Fruit fly (Drosophila melanogaster) whole organism, wandering third instar larva: ENCODE results near the gene Pdcd4.
A peak's percentile ranks its signal among the peaks of the same experiment; 100 is the strongest.

Experiments
- Abd-B ChIP-seq: fragments of >200 bp; optimal IDR thresholded peaks from 2 replicates; lab custom pipeline; 2017; ENCODE audit warnings: missing biosample characterization, missing genetic modification characterization
- CG32264 ChIP-seq: fragments of 200-800 bp; sonication (Bioruptor generic); optimal IDR thresholded peaks from 2 replicates; lab custom pipeline; 2016; ENCODE audit warnings: missing biosample characterization, missing genetic modification characterization
- CG9705 ChIP-seq: fragments of 200-800 bp; sonication (Bioruptor generic); optimal IDR thresholded peaks from 2 replicates; lab custom pipeline; 2018; ENCODE audit warnings: missing biosample characterization, mild to moderate bottlenecking, missing genetic modification characterization
- CrebA ChIP-seq: fragments of 200-800 bp; sonication (Bioruptor generic); optimal IDR thresholded peaks from 2 replicates; lab custom pipeline; 2016; ENCODE audit warnings: missing biosample characterization, mild to moderate bottlenecking, missing genetic modification characterization, borderline replicate concordance
- Dfd ChIP-seq: fragments of >200 bp; optimal IDR thresholded peaks from 2 replicates; lab custom pipeline; 2017; ENCODE audit warnings: missing biosample characterization, missing genetic modification characterization
- Dif ChIP-seq: fragments of 200-275, 200-300 bp; sonication (Bioruptor generic); optimal IDR thresholded peaks from 2 replicates; lab custom pipeline; 2018; ENCODE audit warnings: missing biosample characterization, missing genetic modification characterization; ENCODE audit not compliant: partially characterized antibody
- GATAd ChIP-seq: sonication (Bioruptor generic); optimal IDR thresholded peaks from 2 replicates; lab custom pipeline; 2016; ENCODE audit warnings: missing biosample characterization, missing genetic modification characterization
- HLH106 ChIP-seq: fragments of 200-800 bp; optimal IDR thresholded peaks from 3 replicates; lab custom pipeline; 2019; ENCODE audit warnings: missing biosample characterization, mild to moderate bottlenecking, missing genetic modification characterization, moderate library complexity
- Hnf4 ChIP-seq: fragments of 200-800 bp; sonication (Bioruptor generic); optimal IDR thresholded peaks from 2 replicates; lab custom pipeline; 2016; ENCODE audit warnings: missing biosample characterization, mild to moderate bottlenecking, missing genetic modification characterization
- Hr83 ChIP-seq: fragments of 200-300 bp; sonication (Bioruptor generic); optimal IDR thresholded peaks from 2 replicates; lab custom pipeline; 2016; ENCODE audit warnings: missing biosample characterization, mild to moderate bottlenecking, missing genetic modification characterization, moderate library complexity; ENCODE audit not compliant: poor library complexity, severe bottlenecking
- Jra ChIP-seq: sonication (Bioruptor generic); optimal IDR thresholded peaks from 2 replicates; lab custom pipeline; 2016; ENCODE audit warnings: missing biosample characterization, missing genetic modification characterization
- Mio ChIP-seq: sonication (Bioruptor generic); optimal IDR thresholded peaks from 2 replicates; lab custom pipeline; 2016; ENCODE audit warnings: missing biosample characterization, missing genetic modification characterization
- Myc ChIP-seq: fragments of >200 bp; optimal IDR thresholded peaks from 2 replicates; lab custom pipeline; 2017
- N ChIP-seq: fragments of >200 bp; optimal IDR thresholded peaks from 2 replicates; lab custom pipeline; 2018; ENCODE audit warnings: missing biosample characterization, missing external identifiers, missing genetic modification characterization
- OdsH ChIP-seq: fragments of 200-800 bp; sonication (Bioruptor generic); optimal IDR thresholded peaks from 2 replicates; lab custom pipeline; 2016; ENCODE audit warnings: missing biosample characterization, mild to moderate bottlenecking, missing genetic modification characterization
- Rel ChIP-seq, 2 experiments: fragments of 200-800 bp; sonication (Bioruptor generic) in 1 of 2; optimal IDR thresholded peaks; 2 replicates in 1 of 2; 3 replicates in 1 of 2; lab custom pipeline; 2016 to 2019; ENCODE audit warnings: mild to moderate bottlenecking in 2 of 2, missing biosample characterization in 2 of 2, missing genetic modification characterization in 2 of 2, moderate library complexity in 1 of 2
- Sp1 ChIP-seq: fragments of 200-800 bp; sonication (Bioruptor generic); optimal IDR thresholded peaks from 3 replicates; lab custom pipeline; 2019; ENCODE audit warnings: missing biosample characterization, mild to moderate bottlenecking, missing genetic modification characterization, moderate library complexity
- br ChIP-seq: fragments of 200-800 bp; sonication (Bioruptor generic); optimal IDR thresholded peaks from 2 replicates; lab custom pipeline; 2016; ENCODE audit warnings: missing biosample characterization, missing genetic modification characterization
- brk ChIP-seq: fragments of 200-800 bp; sonication (Bioruptor generic); optimal IDR thresholded peaks from 2 replicates; lab custom pipeline; 2016; ENCODE audit warnings: missing biosample characterization, mild to moderate bottlenecking, missing genetic modification characterization
- dl ChIP-seq, 2 experiments: fragments of 175-275, 200-275 bp in 1 of 2; fragments of 200-275 bp in 1 of 2; sonication (Bioruptor generic); optimal IDR thresholded peaks; lab custom pipeline; 2018; ENCODE audit warnings: mild to moderate bottlenecking in 2 of 2, missing biosample characterization in 2 of 2, missing genetic modification characterization in 2 of 2, moderate library complexity in 2 of 2; ENCODE audit not compliant: partially characterized antibody in 2 of 2, insufficient read depth in 1 of 2
- dmrt93B ChIP-seq: fragments of 200-800 bp; sonication (Bioruptor generic); optimal IDR thresholded peaks from 2 replicates; lab custom pipeline; 2018; ENCODE audit warnings: missing biosample characterization, mild to moderate bottlenecking, missing genetic modification characterization
- dsf ChIP-seq: sonication (Bioruptor generic); optimal IDR thresholded peaks from 2 replicates; lab custom pipeline; 2016; ENCODE audit warnings: missing biosample characterization, missing genetic modification characterization, borderline replicate concordance
- ey ChIP-seq: fragments of 200-800 bp; sonication (Bioruptor generic); optimal IDR thresholded peaks from 2 replicates; lab custom pipeline; 2016; ENCODE audit warnings: missing biosample characterization, missing genetic modification characterization
- foxo ChIP-seq, 2 experiments: fragments of 200-800 bp; sonication (Bioruptor generic); optimal IDR thresholded peaks; 2 replicates in 1 of 2; 3 replicates in 1 of 2; lab custom pipeline; 2016 to 2017; ENCODE audit warnings: missing biosample characterization in 2 of 2, missing genetic modification characterization in 2 of 2
- fru ChIP-seq: fragments of 200-800 bp; sonication (Bioruptor generic); optimal IDR thresholded peaks from 3 replicates; lab custom pipeline; 2016; ENCODE audit warnings: missing biosample characterization, mild to moderate bottlenecking, missing genetic modification characterization
- h ChIP-seq: fragments of 200-800 bp; sonication (Bioruptor generic); optimal IDR thresholded peaks from 3 replicates; lab custom pipeline; 2016; ENCODE audit warnings: missing biosample characterization, mild to moderate bottlenecking, missing genetic modification characterization
- jim ChIP-seq: fragments of 175-275, 200-325 bp; sonication (Bioruptor generic); optimal IDR thresholded peaks from 2 replicates; lab custom pipeline; 2016; ENCODE audit warnings: missing biosample characterization, mild to moderate bottlenecking, missing genetic modification characterization
- pan ChIP-seq: fragments of >200 bp; optimal IDR thresholded peaks from 2 replicates; lab custom pipeline; 2017
- psq ChIP-seq: fragments of 200-800 bp; sonication (Bioruptor generic); optimal IDR thresholded peaks from 3 replicates; lab custom pipeline; 2017; ENCODE audit warnings: missing biosample characterization, mild to moderate bottlenecking, missing genetic modification characterization, moderate library complexity
- rgr ChIP-seq: fragments of 200-800 bp; sonication (Bioruptor generic); optimal IDR thresholded peaks from 3 replicates; lab custom pipeline; 2016; ENCODE audit warnings: missing biosample characterization, mild to moderate bottlenecking, missing genetic modification characterization
- sage ChIP-seq: fragments of 200-800 bp; sonication (Bioruptor generic); optimal IDR thresholded peaks from 2 replicates; lab custom pipeline; 2016; ENCODE audit warnings: missing biosample characterization, mild to moderate bottlenecking, missing genetic modification characterization
- sv ChIP-seq: fragments of 200-800 bp; sonication (Bioruptor generic); optimal IDR thresholded peaks from 3 replicates; lab custom pipeline; 2016; ENCODE audit warnings: missing biosample characterization, missing genetic modification characterization
- usp ChIP-seq: fragments of >200 bp; optimal IDR thresholded peaks from 2 replicates; lab custom pipeline; 2017; ENCODE audit warnings: missing biosample characterization, missing genetic modification characterization
- woc ChIP-seq: sonication (Bioruptor generic); optimal IDR thresholded peaks from 2 replicates; lab custom pipeline; 2016; ENCODE audit warnings: missing biosample characterization, mild to moderate bottlenecking, missing genetic modification characterization

Pdcd4 gene

dm6 chrX:13762372-13762883 lies 7.2 kb upstream of the Pdcd4 start, which contains the start of gene rdgB:
Gene rdgB (plus strand): TSS chrX:13762752.
- TF ChIP-seq woc (GFP tag; lab: Kevin White, UChicago) (peak; percentile 70), sage (peak; percentile 31), ey (GFP tag; lab: Kevin White, UChicago) (peak; percentile 57), N (no peak), CrebA (no peak), CG9705 (GFP tag; lab: Kevin White, UChicago) (peak; percentile 70), OdsH (GFP tag; lab: Kevin White, UChicago) (peak; percentile 80), dl (GFP tag; optimal IDR thresholded peaks at IDR 0.05; lab: Kevin White, UChicago; ENCODE audit: insufficient read depth in 1 of 2, partially characterized antibody in 2 of 2) (no peak), Dif (peak; percentile 46), sv (peak; percentile 78), dsf (GFP tag; lab: Kevin White, UChicago) (no peak), Mio (no peak), HLH106 (tag; lab: Kevin White, UChicago) (peak; percentile 89), Dfd (GFP tag; lab: Kevin White, UChicago) (no peak), psq (GFP tag; lab: Kevin White, UChicago) (peak; percentile 89), usp (GFP tag; lab: Kevin White, UChicago) (no peak), Hr83 (GFP tag; lab: Kevin White, UChicago) (peak; percentile 8), Rel (GFP tag; optimal IDR thresholded peaks at IDR 0.05; lab: Kevin White, UChicago) (no peak), Rel (tag; optimal IDR thresholded peaks at IDR 0.05; lab: Kevin White, UChicago) (peak; percentile 56), Hnf4 (peak; percentile 58), dmrt93B (GFP tag; lab: Kevin White, UChicago) (peak; percentile 84), rgr (GFP tag; lab: Kevin White, UChicago) (peak; percentile 65), fru (peak; percentile 72), Sp1 (GFP tag; lab: Kevin White, UChicago) (peak; percentile 81), foxo (GFP tag; optimal IDR thresholded peaks at IDR 0.05; lab: Kevin White, UChicago) (peak in 1 of 2 experiments; percentile 82), br (peak; percentile 37), h (GFP tag; lab: Kevin White, UChicago) (peak; percentile 77), CG32264 (GFP tag; lab: Kevin White, UChicago) (no peak)
- TF ChIP-seq, all 38 proteins: peak for 19

- TF ChIP-seq rgr (GFP tag; lab: Kevin White, UChicago), result no peak
- TF ChIP-seq Rel (GFP tag; optimal IDR thresholded peaks at IDR 0.05; lab: Kevin White, UChicago), result no peak
- TF ChIP-seq Rel (tag; optimal IDR thresholded peaks at IDR 0.05; lab: Kevin White, UChicago), result peak; percentile 74
Measured at dm6 chrX:13761762-13762371, 6.7 kb upstream of the Pdcd4 start.

dm6 chrX:13758989-13759549 lies 3.9 kb upstream of the Pdcd4 start, which contains the start of gene Yp3:
Gene Yp3 (plus strand): TSS chrX:13759546.
- no peak for TF ChIP-seq Rel (GFP tag; optimal IDR thresholded peaks at IDR 0.05; lab: Kevin White, UChicago)
- no peak for TF ChIP-seq Rel (tag; optimal IDR thresholded peaks at IDR 0.05; lab: Kevin White, UChicago)
- TF ChIP-seq psq (GFP tag; lab: Kevin White, UChicago), result no peak
- TF ChIP-seq CG32264 (GFP tag; lab: Kevin White, UChicago), result no peak
- no peak for TF ChIP-seq OdsH (GFP tag; lab: Kevin White, UChicago)
- TF ChIP-seq Hr83 (GFP tag; lab: Kevin White, UChicago), result no peak
- no peak for TF ChIP-seq usp (GFP tag; lab: Kevin White, UChicago)
- no peak for TF ChIP-seq woc (GFP tag; lab: Kevin White, UChicago)
- TF ChIP-seq Myc (lab: Kevin White, UChicago), result no peak
- TF ChIP-seq dsf (GFP tag; lab: Kevin White, UChicago), result no peak
- no peak for TF ChIP-seq CG9705 (GFP tag; lab: Kevin White, UChicago)
- no peak for TF ChIP-seq Hnf4
- TF ChIP-seq Abd-B (GFP tag; lab: Kevin White, UChicago), result no peak
- TF ChIP-seq sage, result no peak
- TF ChIP-seq, all 38 proteins: peak for 0

dm6 chrX:13756776-13757312 lies 1.6 kb upstream of the Pdcd4 start, which contains the start of the genes CG32625 and Rtc1:
Gene CG32625 (minus strand): TSS chrX:13756826.
Gene Rtc1 (plus strand): TSS chrX:13757179.
- TF ChIP-seq HLH106 (tag; lab: Kevin White, UChicago), result peak; percentile 56
- TF ChIP-seq brk, result peak; percentile 25
- peak in 1 of 2 experiments; percentile 55 for TF ChIP-seq foxo (GFP tag; optimal IDR thresholded peaks at IDR 0.05; lab: Kevin White, UChicago)
- TF ChIP-seq rgr (GFP tag; lab: Kevin White, UChicago), result peak; percentile 44
- peak; percentile 46 for TF ChIP-seq h (GFP tag; lab: Kevin White, UChicago)
- TF ChIP-seq woc (GFP tag; lab: Kevin White, UChicago), result peak; percentile 41
- TF ChIP-seq Hnf4, result peak; percentile 9
- TF ChIP-seq pan (lab: Kevin White, UChicago), result no peak
- TF ChIP-seq Hr83 (GFP tag; lab: Kevin White, UChicago), result peak; percentile 49
- no peak for TF ChIP-seq usp (GFP tag; lab: Kevin White, UChicago)
- no peak for TF ChIP-seq GATAd (GFP tag; lab: Kevin White, UChicago)
- no peak for TF ChIP-seq dl (GFP tag; optimal IDR thresholded peaks at IDR 0.05; lab: Kevin White, UChicago; ENCODE audit: insufficient read depth in 1 of 2, partially characterized antibody in 2 of 2)
- no peak for TF ChIP-seq Rel (GFP tag; optimal IDR thresholded peaks at IDR 0.05; lab: Kevin White, UChicago)
- TF ChIP-seq Rel (tag; optimal IDR thresholded peaks at IDR 0.05; lab: Kevin White, UChicago), result peak; percentile 38
- TF ChIP-seq Myc (lab: Kevin White, UChicago), result no peak
- peak; percentile 5 for TF ChIP-seq OdsH (GFP tag; lab: Kevin White, UChicago)
- peak; percentile 14 for TF ChIP-seq ey (GFP tag; lab: Kevin White, UChicago)
- TF ChIP-seq psq (GFP tag; lab: Kevin White, UChicago), result peak; percentile 39
- peak; percentile 19 for TF ChIP-seq CG9705 (GFP tag; lab: Kevin White, UChicago)
- TF ChIP-seq jim (GFP tag; lab: Kevin White, UChicago), result no peak
- TF ChIP-seq Jra (GFP tag; lab: Kevin White, UChicago), result peak; percentile 0
- TF ChIP-seq Sp1 (GFP tag; lab: Kevin White, UChicago), result peak; percentile 34
- no peak for TF ChIP-seq Mio
- peak; percentile 26 for TF ChIP-seq sv
